Fruit fly (Drosophila melanogaster) whole organism, embryonic: ENCODE measurements around the gene Cyp312a1.

Experiments used
- CG15479 ChIP-seq: fragments of 200-800 bp; sonication (Bioruptor generic); optimal IDR thresholded peaks from 3 replicates; lab custom pipeline; 2019; ENCODE audit warnings: missing biosample characterization, mild to moderate bottlenecking, missing genetic modification characterization, moderate library complexity
- CG9932 ChIP-seq: fragments of 200-800 bp; sonication (Bioruptor generic); IDR thresholded peaks from 2 replicates; pipeline ENCODE4 v1.3.6; 2022; ENCODE audit warnings: missing biosample characterization, missing genetic modification characterization
- Oaz ChIP-seq: fragments of 200-800 bp; sonication (Bioruptor generic); IDR thresholded peaks from 2 replicates; pipeline ENCODE4 v1.3.6; 2022; ENCODE audit warnings: missing biosample characterization, missing genetic modification characterization

- no peak for TF ChIP-seq CG9932 (GFP tag; lab: Robert Waterston, UW)
- TF ChIP-seq Oaz (GFP tag; lab: Robert Waterston, UW), result no peak
- no peak for TF ChIP-seq CG15479 (GFP tag; lab: Kevin White, UChicago)
Observed at dm6 chr3L:18162174-18162690, 29.7 kb upstream of the Cyp312a1 start, which contains the start of gene CG13699.
